Worm (Caenorhabditis elegans) whole organism, midembryonic: ENCODE results near the gene Y45F10D.6.

Experiments
- T22C8.4 ChIP-seq: fragments of 200-800 bp; sonication (Bioruptor generic); IDR thresholded peaks from 2 replicates; pipeline ENCODE4 v1.3.6; 2022; ENCODE audit warnings: missing genetic modification characterization, missing compliant biosample characterization
- klf-2 ChIP-seq: fragments of 200-800 bp; sonication (Bioruptor generic); conservative IDR thresholded peaks from 2 replicates; pipeline ENCODE4 v1.3.6; 2022; ENCODE audit warnings: missing genetic modification reagents, missing genetic modification characterization, missing compliant biosample characterization
- med-1 ChIP-seq: sonication (generic microtip); optimal IDR thresholded peaks from 2 replicates; lab custom pipeline; 2017; ENCODE audit warnings: missing genetic modification characterization, mild to moderate bottlenecking, missing compliant biosample characterization, antibody characterized with exemption, missing genetic modification reagents; ENCODE audit not compliant: insufficient read depth
- ztf-23 ChIP-seq: fragments of 200-800 bp; sonication (Bioruptor generic); IDR thresholded peaks from 2 replicates; pipeline ENCODE4 v1.3.6; 2022; ENCODE audit warnings: missing genetic modification reagents, missing genetic modification characterization, missing compliant biosample characterization

DNA sequence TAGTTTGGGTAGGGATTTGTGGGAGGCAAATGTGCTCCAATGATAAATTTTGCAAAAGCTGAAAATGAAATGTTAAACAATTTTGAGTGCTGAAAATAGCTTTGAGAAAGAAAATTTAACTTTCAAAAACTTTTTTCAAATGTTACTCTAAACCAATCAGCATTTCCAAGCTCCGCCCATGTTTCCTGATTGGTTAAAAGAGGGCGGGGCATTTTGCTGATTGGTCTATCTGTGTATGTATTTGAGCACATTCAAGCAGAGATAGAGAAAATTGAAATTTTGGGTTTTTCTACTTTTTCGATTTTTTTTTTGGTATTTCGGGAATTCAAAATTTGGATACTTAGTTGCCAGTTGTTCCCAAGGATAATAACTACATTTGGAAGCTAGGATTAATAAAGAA lies 33.0 kb downstream of the Y45F10D.6 start:
- no peak for TF ChIP-seq klf-2 (GFP tag; lab: Robert Waterston, UW)
- TF ChIP-seq ztf-23 (GFP tag; lab: Robert Waterston, UW): no peak
- TF ChIP-seq med-1 (GFP tag; lab: Kevin White, UChicago): no peak
- TF ChIP-seq T22C8.4 (GFP tag; lab: Robert Waterston, UW): no peak
